Fruit fly (Drosophila melanogaster) whole organism, embryonic: ENCODE data around the gene CG10467.

ENCODE experiments used
- Asciz ChIP-seq: fragments of 200-800 bp; sonication (Bioruptor generic); optimal IDR thresholded peaks from 2 replicates; lab custom pipeline; 2017; ENCODE audit warnings: missing biosample characterization, mild to moderate bottlenecking, missing genetic modification characterization, missing genetic modification reagents
- BtbVII ChIP-seq: fragments of 200-800 bp; sonication (Bioruptor generic); optimal IDR thresholded peaks from 3 replicates; lab custom pipeline; 2017; ENCODE audit warnings: missing biosample characterization, mild to moderate bottlenecking, missing genetic modification characterization
- CG12104 ChIP-seq: fragments of 200-800 bp; sonication (Bioruptor generic); optimal IDR thresholded peaks from 3 replicates; lab custom pipeline; 2016; ENCODE audit warnings: missing biosample characterization, missing genetic modification characterization
- CG14050 ChIP-seq: fragments of 200-800 bp; sonication (Bioruptor generic); IDR thresholded peaks from 3 replicates; pipeline ENCODE4 v1.3.6; 2022; ENCODE audit warnings: missing biosample characterization, missing genetic modification characterization
- CG15011 ChIP-seq: fragments of 200-800 bp; sonication (Bioruptor generic); optimal IDR thresholded peaks from 3 replicates; lab custom pipeline; 2018; ENCODE audit warnings: missing biosample characterization, mild to moderate bottlenecking, missing genetic modification characterization
- CG1603 ChIP-seq: fragments of 200-800 bp; sonication (Bioruptor generic); optimal IDR thresholded peaks from 2 replicates; lab custom pipeline; 2019; ENCODE audit warnings: missing biosample characterization, mild to moderate bottlenecking, missing genetic modification characterization, moderate library complexity
- CG17361 ChIP-seq: fragments of 200-800 bp; sonication (Bioruptor generic); IDR thresholded peaks from 3 replicates; pipeline ENCODE4 v1.3.6; 2022; ENCODE audit warnings: missing biosample characterization, missing genetic modification characterization
- CG17612 ChIP-seq: fragments of 200-800 bp; sonication (Bioruptor generic); IDR thresholded peaks from 2 replicates; pipeline ENCODE4 v1.3.6; 2022; ENCODE audit warnings: missing biosample characterization, missing genetic modification characterization
- CG1792 ChIP-seq: fragments of 200-800 bp; sonication (Bioruptor generic); optimal IDR thresholded peaks from 2 replicates; lab custom pipeline; 2016; ENCODE audit warnings: missing biosample characterization, missing genetic modification characterization
- CG2120 ChIP-seq: fragments of 200-800 bp; sonication (Bioruptor generic); optimal IDR thresholded peaks from 3 replicates; lab custom pipeline; 2016; ENCODE audit warnings: missing biosample characterization, missing genetic modification characterization
- CG2712 ChIP-seq: fragments of 200-800 bp; optimal IDR thresholded peaks from 3 replicates; lab custom pipeline; 2019; ENCODE audit warnings: missing biosample characterization, mild to moderate bottlenecking, missing genetic modification characterization, moderate library complexity
- CG31224 ChIP-seq: fragments of 200-800 bp; sonication (Bioruptor generic); IDR thresholded peaks from 2 replicates; pipeline ENCODE4 v1.3.6; 2022; ENCODE audit warnings: missing biosample characterization, missing genetic modification characterization
- CG3407 ChIP-seq: fragments of 200-800 bp; sonication (Bioruptor generic); optimal IDR thresholded peaks from 2 replicates; lab custom pipeline; 2018; ENCODE audit warnings: missing biosample characterization, mild to moderate bottlenecking, missing genetic modification characterization
- CG3838 ChIP-seq: fragments of 200-800 bp; sonication (Bioruptor generic); optimal IDR thresholded peaks from 3 replicates; lab custom pipeline; 2016; ENCODE audit warnings: missing biosample characterization, missing genetic modification characterization
- CG3995 ChIP-seq: fragments of 200-800 bp; sonication (Bioruptor generic); optimal IDR thresholded peaks from 3 replicates; lab custom pipeline; 2016; ENCODE audit warnings: missing biosample characterization, missing genetic modification characterization
- CG4282 ChIP-seq: fragments of 200-800 bp; sonication (Bioruptor generic); optimal IDR thresholded peaks from 2 replicates; lab custom pipeline; 2016; ENCODE audit warnings: missing biosample characterization, missing genetic modification characterization
- CG4707 ChIP-seq: fragments of 200-800 bp; sonication (Bioruptor generic); optimal IDR thresholded peaks from 2 replicates; lab custom pipeline; 2018; ENCODE audit warnings: missing biosample characterization, mild to moderate bottlenecking, missing genetic modification characterization, moderate library complexity
- CG6765 ChIP-seq: fragments of 200-800 bp; sonication (Bioruptor generic); optimal IDR thresholded peaks from 3 replicates; lab custom pipeline; 2017; ENCODE audit warnings: missing biosample characterization, mild to moderate bottlenecking, missing genetic modification characterization
- CG6813 ChIP-seq: fragments of 200-800 bp; sonication (Bioruptor generic); optimal IDR thresholded peaks from 2 replicates; lab custom pipeline; 2017; ENCODE audit warnings: missing biosample characterization, missing genetic modification characterization, mild to moderate bottlenecking, moderate library complexity, missing genetic modification reagents
- CG7745 ChIP-seq: fragments of 200-800 bp; sonication (Bioruptor generic); optimal IDR thresholded peaks from 2 replicates; lab custom pipeline; 2018; ENCODE audit warnings: missing biosample characterization, mild to moderate bottlenecking, missing genetic modification characterization, moderate library complexity
- CG8290 ChIP-seq, 3 experiments: fragments of 200-800 bp; sonication (Bioruptor generic); optimal IDR thresholded peaks; 2 replicates each; lab custom pipeline; 2016 to 2019; ENCODE audit warnings: missing biosample characterization in 3 of 3, missing genetic modification characterization in 3 of 3, mild to moderate bottlenecking in 2 of 3, moderate library complexity in 1 of 3
- CG8944 ChIP-seq: fragments of 200-800 bp; sonication (Bioruptor generic); optimal IDR thresholded peaks from 3 replicates; lab custom pipeline; 2016; ENCODE audit warnings: missing biosample characterization, missing genetic modification characterization
- D ChIP-seq, 2 experiments: fragments of 200-800 bp in 1 of 2; fragments of >200 bp in 1 of 2; sonication (Bioruptor generic) in 1 of 2; optimal IDR thresholded peaks; 2 replicates in 1 of 2; 3 replicates in 1 of 2; lab custom pipeline; 2017; ENCODE audit warnings: mild to moderate bottlenecking in 1 of 2, missing biosample characterization in 1 of 2, missing genetic modification characterization in 1 of 2, missing genetic modification reagents in 1 of 2
- Doc3 ChIP-seq: fragments of 200-800 bp; sonication (Bioruptor generic); IDR thresholded peaks from 3 replicates; pipeline ENCODE4 v1.3.6; 2022; ENCODE audit warnings: missing biosample characterization, missing genetic modification characterization; ENCODE audit not compliant: partially characterized antibody
- Gug ChIP-seq: fragments of 200-800 bp; sonication (Bioruptor generic); IDR thresholded peaks from 4 replicates; pipeline ENCODE4 v1.3.6; 2022; ENCODE audit warnings: missing biosample characterization, missing genetic modification characterization
- HHEX ChIP-seq: fragments of 200-800 bp; sonication (Bioruptor generic); optimal IDR thresholded peaks from 3 replicates; lab custom pipeline; 2017; ENCODE audit warnings: missing biosample characterization, mild to moderate bottlenecking, missing genetic modification characterization, missing genetic modification reagents
- Hand ChIP-seq: fragments of 200-800 bp; sonication (Bioruptor generic); optimal IDR thresholded peaks from 2 replicates; lab custom pipeline; 2017; ENCODE audit warnings: mild to moderate bottlenecking, missing biosample characterization, missing genetic modification reagents, missing genetic modification characterization
- MTF-1 ChIP-seq: fragments of 200-800 bp; sonication (Bioruptor generic); optimal IDR thresholded peaks from 2 replicates; lab custom pipeline; 2018; ENCODE audit warnings: missing biosample characterization, mild to moderate bottlenecking, missing genetic modification characterization, borderline replicate concordance
- Opbp ChIP-seq: fragments of 200-800 bp; sonication (Bioruptor generic); IDR thresholded peaks from 3 replicates; pipeline ENCODE4 v1.3.6; 2022; ENCODE audit warnings: missing biosample characterization, missing genetic modification characterization; ENCODE audit not compliant: partially characterized antibody
- Sox100B ChIP-seq: fragments of 200-800 bp; sonication (Bioruptor generic); optimal IDR thresholded peaks from 3 replicates; lab custom pipeline; 2018; ENCODE audit warnings: missing biosample characterization, mild to moderate bottlenecking, missing genetic modification characterization
- Ssrp ChIP-seq: fragments of 200-800 bp; sonication (Bioruptor generic); optimal IDR thresholded peaks from 2 replicates; lab custom pipeline; 2018; ENCODE audit warnings: missing biosample characterization, mild to moderate bottlenecking, missing genetic modification characterization, moderate library complexity
- TFAM ChIP-seq: fragments of 200-800 bp; sonication (Bioruptor generic); optimal IDR thresholded peaks from 2 replicates; lab custom pipeline; 2017; ENCODE audit warnings: missing biosample characterization, missing genetic modification characterization, inconsistent platforms
- YL-1 ChIP-seq: fragments of 200-800 bp; sonication (Bioruptor generic); optimal IDR thresholded peaks from 3 replicates; lab custom pipeline; 2017; ENCODE audit warnings: missing biosample characterization, mild to moderate bottlenecking, missing genetic modification characterization
- az2 ChIP-seq: fragments of 200-800 bp; sonication (Bioruptor generic); optimal IDR thresholded peaks from 3 replicates; lab custom pipeline; 2016; ENCODE audit warnings: missing biosample characterization, missing genetic modification characterization
- bcd ChIP-seq: fragments of 200-800 bp; sonication (Bioruptor generic); optimal IDR thresholded peaks from 2 replicates; lab custom pipeline; 2017; ENCODE audit warnings: missing biosample characterization, mild to moderate bottlenecking, missing genetic modification characterization
- dimm ChIP-seq: fragments of 200-800 bp; sonication (Bioruptor generic); IDR thresholded peaks from 2 replicates; pipeline ENCODE4 v1.3.6; 2022; ENCODE audit warnings: missing biosample characterization, missing genetic modification characterization
- fd102C ChIP-seq: fragments of 200-800 bp; sonication (Bioruptor generic); optimal IDR thresholded peaks from 2 replicates; lab custom pipeline; 2018; ENCODE audit warnings: missing biosample characterization, mild to moderate bottlenecking, missing genetic modification characterization, moderate library complexity
- gsb-n ChIP-seq: fragments of 200-800 bp; sonication (Bioruptor generic); optimal IDR thresholded peaks from 3 replicates; lab custom pipeline; 2018; ENCODE audit warnings: missing biosample characterization, mild to moderate bottlenecking, missing genetic modification characterization
- gt ChIP-seq: fragments of 200-800 bp; sonication (Bioruptor generic); IDR thresholded peaks from 2 replicates; pipeline ENCODE4 v1.3.6; 2022; ENCODE audit warnings: missing biosample characterization, missing genetic modification characterization
- maf-S ChIP-seq: fragments of 200-800 bp; sonication (Bioruptor generic); optimal IDR thresholded peaks from 2 replicates; lab custom pipeline; 2016; ENCODE audit warnings: missing biosample characterization, missing genetic modification characterization
- phol ChIP-seq: fragments of 200-800 bp; sonication (Bioruptor generic); optimal IDR thresholded peaks from 3 replicates; lab custom pipeline; 2018; ENCODE audit warnings: missing biosample characterization, mild to moderate bottlenecking, missing genetic modification characterization, moderate library complexity
- rib ChIP-seq: fragments of 200-800 bp; sonication (Bioruptor generic); IDR thresholded peaks from 2 replicates; pipeline ENCODE4 v1.3.6; 2022; ENCODE audit warnings: missing biosample characterization, missing genetic modification characterization
- run ChIP-seq: fragments of 200-800 bp; sonication (Bioruptor generic); optimal IDR thresholded peaks from 3 replicates; lab custom pipeline; 2018; ENCODE audit warnings: missing biosample characterization, mild to moderate bottlenecking, missing genetic modification characterization
- sc ChIP-seq, 3 experiments: fragments of >200 bp in 2 of 3; fragments of 200-800 bp in 1 of 3; sonication (Bioruptor generic) in 1 of 3; optimal IDR thresholded peaks; 2 replicates in 2 of 3; 3 replicates in 1 of 3; lab custom pipeline; 2017; ENCODE audit warnings: mild to moderate bottlenecking in 1 of 3, missing biosample characterization in 1 of 3, missing genetic modification characterization in 1 of 3, missing genetic modification reagents in 1 of 3
- sna ChIP-seq: fragments of 200-800 bp; sonication (Bioruptor generic); IDR thresholded peaks from 2 replicates; pipeline ENCODE4 v1.3.6; 2022; ENCODE audit warnings: missing biosample characterization, missing genetic modification characterization; ENCODE audit not compliant: partially characterized antibody
- stwl ChIP-seq: fragments of 200-800 bp; sonication (Bioruptor generic); optimal IDR thresholded peaks from 3 replicates; lab custom pipeline; 2018; ENCODE audit warnings: missing biosample characterization, mild to moderate bottlenecking, missing genetic modification characterization, moderate library complexity
- toy ChIP-seq: fragments of 200-800 bp; sonication (Bioruptor generic); IDR thresholded peaks from 2 replicates; pipeline ENCODE4 v1.3.6; 2022; ENCODE audit warnings: missing biosample characterization, missing genetic modification characterization
- zfh2 ChIP-seq: fragments of 200-800 bp; sonication (Bioruptor generic); optimal IDR thresholded peaks from 2 replicates; lab custom pipeline; 2016; ENCODE audit warnings: missing biosample characterization, missing genetic modification characterization

CG10467 gene

DNA sequence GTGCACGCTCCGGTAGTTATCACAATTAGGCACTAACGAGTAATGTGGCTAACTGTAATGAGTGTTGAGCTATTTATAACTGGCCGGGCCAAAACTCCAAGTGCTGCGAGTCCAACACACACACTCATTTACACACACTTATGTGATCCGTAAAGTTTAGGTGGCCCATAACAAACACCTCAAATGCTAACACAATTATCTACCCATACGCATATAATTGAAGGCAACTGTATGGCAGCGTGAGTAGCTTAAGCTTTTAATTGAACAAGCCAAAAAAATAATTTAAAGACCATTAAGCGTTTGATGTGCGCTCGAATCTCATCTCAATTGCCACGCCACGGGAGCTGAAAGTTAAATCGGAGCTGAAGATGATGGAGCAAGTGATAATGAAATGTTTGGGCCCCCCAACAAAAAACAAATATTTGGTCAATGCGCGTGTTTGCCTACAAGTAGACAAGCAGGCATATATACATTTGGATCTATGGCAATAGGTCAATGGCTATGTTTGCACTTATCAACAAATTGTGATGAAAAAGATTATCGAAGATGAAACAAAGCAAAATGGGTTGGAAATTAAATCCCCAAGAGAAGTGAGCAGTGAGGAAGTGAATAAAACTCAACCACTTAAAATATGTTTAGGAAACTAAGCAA, 45.5 kb upstream of the CG10467 start, which contains the start of gene Cpr65Av (continued):
- no peak for TF ChIP-seq CG3838 (GFP tag; lab: Kevin White, UChicago)
- TF ChIP-seq Sox100B (GFP tag; lab: Kevin White, UChicago), result peak; percentile 38
- TF ChIP-seq dimm, result no peak
- TF ChIP-seq stwl (tag; lab: Kevin White, UChicago), result no peak
- no peak for TF ChIP-seq rib (GFP tag; lab: Robert Waterston, UW)
- no peak for TF ChIP-seq CG8290 (GFP tag; optimal IDR thresholded peaks at IDR 0.05; lab: Kevin White, UChicago)
- peak in 1 of 2 experiments; percentile 40 for TF ChIP-seq CG8290 (tag; optimal IDR thresholded peaks at IDR 0.05; lab: Kevin White, UChicago)
- TF ChIP-seq CG14050, result peak; percentile 29; the same call in 1 of the 3 replicates
- peak; percentile 6 for TF ChIP-seq CG15011
- no peak for TF ChIP-seq sc (optimal IDR thresholded peaks at IDR 0.05; lab: Kevin White, UChicago)
- TF ChIP-seq sc (GFP tag; optimal IDR thresholded peaks at IDR 0.05; lab: Kevin White, UChicago), result no peak
- no peak for TF ChIP-seq bcd (GFP tag; lab: Kevin White, UChicago)
- no peak for TF ChIP-seq run (tag; lab: Kevin White, UChicago)
- no peak for TF ChIP-seq Gug (GFP tag; lab: Robert Waterston, UW)
- no peak for TF ChIP-seq toy (GFP tag; lab: Robert Waterston, UW)
- TF ChIP-seq CG12104 (GFP tag; lab: Kevin White, UChicago), result peak; percentile 14
- TF ChIP-seq CG1603 (tag; lab: Kevin White, UChicago), result peak; percentile 48
- TF ChIP-seq CG2120 (GFP tag; lab: Kevin White, UChicago), result no peak
- no peak for TF ChIP-seq CG17361
- peak; percentile 5 for TF ChIP-seq BtbVII (GFP tag; lab: Kevin White, UChicago)
- TF ChIP-seq CG3407 (GFP tag; lab: Kevin White, UChicago), result peak; percentile 26
- TF ChIP-seq Opbp (GFP tag; lab: Robert Waterston, UW), result no peak
- TF ChIP-seq Doc3, result no peak
- TF ChIP-seq zfh2 (GFP tag; lab: Kevin White, UChicago), result no peak
- no peak for TF ChIP-seq CG7745 (tag; lab: Kevin White, UChicago)
- TF ChIP-seq CG1792 (GFP tag; lab: Kevin White, UChicago), result no peak
- TF ChIP-seq CG8944 (GFP tag; lab: Kevin White, UChicago), result no peak
- TF ChIP-seq YL-1 (GFP tag; lab: Kevin White, UChicago), result no peak
- no peak for TF ChIP-seq CG6813
- no peak for TF ChIP-seq Hand (GFP tag; lab: Kevin White, UChicago)
- no peak for TF ChIP-seq sna (GFP tag; lab: Robert Waterston, UW)
- no peak for TF ChIP-seq fd102C (GFP tag; lab: Kevin White, UChicago)
- no peak for TF ChIP-seq CG2712 (tag; lab: Kevin White, UChicago)
- TF ChIP-seq Asciz, result peak; percentile 33
- peak; percentile 28 for TF ChIP-seq CG4707
- no peak for TF ChIP-seq CG6765 (GFP tag; lab: Kevin White, UChicago)
- TF ChIP-seq maf-S (GFP tag; lab: Kevin White, UChicago), result no peak
- TF ChIP-seq D (optimal IDR thresholded peaks at IDR 0.05; lab: Kevin White, UChicago), result no peak
- TF ChIP-seq D (GFP tag; optimal IDR thresholded peaks at IDR 0.05; lab: Kevin White, UChicago), result no peak
- no peak for TF ChIP-seq TFAM (GFP tag; lab: Kevin White, UChicago)
- TF ChIP-seq gt (GFP tag; lab: Robert Waterston, UW), result no peak
- no peak for TF ChIP-seq phol (tag; lab: Kevin White, UChicago)
- no peak for TF ChIP-seq CG31224 (GFP tag; lab: Robert Waterston, UW)
- TF ChIP-seq az2 (GFP tag; lab: Kevin White, UChicago), result no peak
- no peak for TF ChIP-seq Ssrp (tag; lab: Kevin White, UChicago)
- no peak for TF ChIP-seq HHEX (GFP tag; lab: Kevin White, UChicago)
- TF ChIP-seq CG4282 (GFP tag; lab: Kevin White, UChicago), result no peak
- TF ChIP-seq CG17612 (GFP tag; lab: Robert Waterston, UW), result no peak
- TF ChIP-seq MTF-1 (GFP tag; lab: Kevin White, UChicago), result peak; percentile 35
- TF ChIP-seq CG3995 (GFP tag; lab: Kevin White, UChicago), result no peak
- no peak for TF ChIP-seq gsb-n (tag; lab: Kevin White, UChicago)
